Worm (Caenorhabditis elegans): ENCODE results near the gene tag-297.

DNA sequence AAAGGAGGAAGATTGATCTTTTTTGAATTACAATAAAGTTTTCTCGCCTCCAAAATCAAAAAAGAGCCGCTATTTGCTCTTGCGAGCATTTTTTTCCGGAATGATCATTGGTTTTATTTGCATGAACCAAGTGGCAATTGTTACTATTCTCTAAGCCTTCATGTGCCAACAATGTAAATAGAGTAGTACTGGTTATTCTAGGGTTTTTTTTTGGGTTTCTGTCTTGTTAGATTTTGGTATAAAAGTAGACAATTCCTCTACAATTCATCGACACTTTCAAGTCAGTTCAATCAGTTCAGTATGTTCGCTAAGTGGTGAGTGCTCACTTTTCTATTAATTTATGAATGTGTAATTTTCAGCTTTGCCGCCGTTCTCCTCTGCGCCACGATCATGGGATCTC is 49.4 kb upstream of the tag-297 start, which contains the start of gene nspb-7:
- no peak for TF ChIP-seq F13C5.2 (tag; optimal IDR thresholded peaks at IDR 0.05)
- no peak for TF ChIP-seq ama-1 (optimal IDR thresholded peaks at IDR 0.05)
- TF ChIP-seq flt-1 (GFP tag; IDR thresholded peaks at IDR 0.05), result no peak
- TF ChIP-seq tra-4 (tag; optimal IDR thresholded peaks at IDR 0.05), result no peak
- TF ChIP-seq B0310.2 (tag; optimal IDR thresholded peaks at IDR 0.05), result no peak
- no peak for TF ChIP-seq aly-1 (tag; optimal IDR thresholded peaks at IDR 0.05)
- TF ChIP-seq hmbx-1 (tag; optimal IDR thresholded peaks at IDR 0.05), result no peak
- no peak for TF ChIP-seq tbx-37 (GFP tag; conservative IDR thresholded peaks at IDR 0.05)
- TF ChIP-seq ceh-13 (GFP tag; optimal IDR thresholded peaks at IDR 0.05), result no peak
- no peak for TF ChIP-seq hmg-4 (GFP tag; optimal IDR thresholded peaks at IDR 0.05)
- TF ChIP-seq sea-1 (GFP tag; conservative IDR thresholded peaks at IDR 0.05), result no peak
- no peak for TF ChIP-seq ceh-36 (tag; optimal IDR thresholded peaks at IDR 0.05)
- no peak for TF ChIP-seq hnd-1 (tag; optimal IDR thresholded peaks at IDR 0.05)
